Worm (Caenorhabditis elegans): Measurements from ENCODE around the gene rnf-121.

DNA sequence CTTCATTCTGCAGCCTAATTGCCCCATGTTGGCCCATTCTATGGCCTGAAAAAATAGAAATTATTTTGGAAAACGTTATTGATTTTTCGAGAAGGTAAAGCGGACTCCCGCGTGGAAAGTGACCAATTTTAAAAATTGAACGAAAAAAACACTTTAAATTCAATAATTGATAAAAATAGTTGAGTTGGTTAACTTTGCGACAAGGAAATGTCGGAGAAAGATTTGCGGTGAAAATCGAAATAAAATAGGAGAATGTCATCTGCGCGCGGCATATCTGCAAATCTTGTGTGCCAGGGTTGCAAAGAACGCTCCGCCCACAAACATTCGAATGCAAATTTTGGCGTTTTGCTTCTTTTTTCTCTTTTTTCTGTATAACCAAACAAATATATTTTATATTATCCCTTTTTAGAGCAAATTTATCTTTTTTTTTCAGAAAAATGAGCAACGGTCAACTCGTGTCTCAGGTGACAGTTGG, at the start of gene rnf-121, which contains the start of gene C16C10.4:
- peak; percentile 91 for TF ChIP-seq tab-1 (GFP tag; IDR thresholded peaks at IDR 0.05)
- peak; percentile 86 for TF ChIP-seq ztf-29 (GFP tag; IDR thresholded peaks at IDR 0.05)
- TF ChIP-seq flt-1 (GFP tag; IDR thresholded peaks at IDR 0.05): peak; percentile 95
- peak; percentile 63 for TF ChIP-seq cog-1 (tag; optimal IDR thresholded peaks at IDR 0.05)
- TF ChIP-seq med-1 (GFP tag; optimal IDR thresholded peaks at IDR 0.05; ENCODE audit: insufficient read depth): peak; percentile 98
- TF ChIP-seq ref-1 (GFP tag; conservative IDR thresholded peaks at IDR 0.05): peak; percentile 69
- TF ChIP-seq ztf-23 (GFP tag; IDR thresholded peaks at IDR 0.05): peak; percentile 91

All from whole organism, midembryonic.